Fruit fly (Drosophila melanogaster) whole organism: Measurements from ENCODE around the gene SMSr.

Experiments
- CG8478 ChIP-seq: fragments of >200 bp; optimal IDR thresholded peaks from 2 replicates; lab custom pipeline; 2018; ENCODE audit warnings: inconsistent platforms
- Dll ChIP-seq: fragments of >200 bp; optimal IDR thresholded peaks from 2 replicates; lab custom pipeline; 2017
- EcR ChIP-seq, 2 experiments: fragments of >200 bp; optimal IDR thresholded peaks; 2 replicates each; lab custom pipeline; 2017; ENCODE audit warnings: missing biosample characterization in 2 of 2, missing genetic modification characterization in 2 of 2, missing genetic modification reagents in 2 of 2
- pan ChIP-seq: fragments of >200 bp; optimal IDR thresholded peaks from 2 replicates; lab custom pipeline; 2017
- psq ChIP-seq: fragments of >200 bp; optimal IDR thresholded peaks from 2 replicates; lab custom pipeline; 2017
- usp ChIP-seq: fragments of >200 bp; optimal IDR thresholded peaks from 2 replicates; lab custom pipeline; 2017; ENCODE audit warnings: missing biosample characterization, missing genetic modification characterization, mixed read lengths

DNA sequence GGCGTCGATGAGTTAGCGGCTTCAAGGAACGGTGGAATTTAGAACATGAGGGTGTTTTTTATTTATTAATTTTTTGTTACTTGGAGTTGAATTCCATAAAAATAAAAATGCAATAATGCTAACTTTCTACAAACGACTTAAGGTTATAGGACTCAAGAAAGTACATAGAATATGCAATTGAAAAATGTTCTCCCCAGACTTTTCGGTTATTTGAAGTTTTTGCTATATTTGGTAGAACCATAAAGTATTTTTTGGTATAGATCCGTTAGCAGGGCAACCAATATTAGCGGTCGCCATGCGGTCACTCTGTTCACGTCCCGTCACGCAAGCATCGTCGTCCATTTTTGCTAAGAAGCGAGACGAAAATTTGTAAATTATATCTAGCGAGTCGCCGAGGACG, 11.7 kb downstream of the SMSr start, which contains the start of gene akirin:
- TF ChIP-seq EcR (GFP tag; optimal IDR thresholded peaks at IDR 0.05; lab: Kevin White, UChicago) (no peak), psq (lab: Kevin White, UChicago) (no peak), usp (GFP tag; lab: Kevin White, UChicago) (no peak), CG8478 (lab: Kevin White, UChicago) (no peak), pan (lab: Kevin White, UChicago) (no peak), Dll (lab: Kevin White, UChicago) (no peak)
